Fruit fly (Drosophila melanogaster): ENCODE measurements around the gene GC2.

DNA sequence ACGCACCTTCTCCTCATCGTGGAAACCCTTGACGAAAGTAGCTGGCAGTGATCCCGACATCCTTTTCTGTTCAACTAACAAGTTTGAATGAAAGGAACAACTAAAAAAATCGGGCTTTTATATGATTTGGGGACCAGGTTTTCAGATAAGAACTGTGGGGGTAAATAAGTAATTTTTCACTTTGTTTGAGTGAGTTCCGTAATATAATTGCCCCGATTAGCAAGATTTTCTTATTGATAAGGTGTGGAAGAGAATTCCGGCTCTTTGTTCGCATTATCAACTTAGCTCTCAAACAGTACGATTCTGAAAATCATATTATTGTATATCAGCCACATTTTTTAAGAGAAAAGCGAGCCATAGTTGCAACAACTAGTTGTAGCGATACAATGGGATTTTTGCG, 10.5 kb downstream of the GC2 start, which contains the start of gene CG12224:
- TF ChIP-seq CG8301 (tag; optimal IDR thresholded peaks at IDR 0.05) (no peak), Ets98B (GFP tag; IDR thresholded peaks at IDR 0.05) (no peak), CG14655 (GFP tag; optimal IDR thresholded peaks at IDR 0.05) (no peak), CG12605 (GFP tag; IDR thresholded peaks at IDR 0.05) (no peak), CG9948 (tag; optimal IDR thresholded peaks at IDR 0.05) (no peak), CG13204 (GFP tag; optimal IDR thresholded peaks at IDR 0.05) (no peak), rn (GFP tag; IDR thresholded peaks at IDR 0.05) (no peak), CG17806 (tag; optimal IDR thresholded peaks at IDR 0.05) (no peak), CG4496 (GFP tag; IDR thresholded peaks at IDR 0.05) (no peak), Snoo (tag; optimal IDR thresholded peaks at IDR 0.05) (no peak), gl (tag; optimal IDR thresholded peaks at IDR 0.05) (no peak)
